Worm (Caenorhabditis elegans): Measurements from ENCODE around the gene srx-120.

The srx-120 gene

DNA sequence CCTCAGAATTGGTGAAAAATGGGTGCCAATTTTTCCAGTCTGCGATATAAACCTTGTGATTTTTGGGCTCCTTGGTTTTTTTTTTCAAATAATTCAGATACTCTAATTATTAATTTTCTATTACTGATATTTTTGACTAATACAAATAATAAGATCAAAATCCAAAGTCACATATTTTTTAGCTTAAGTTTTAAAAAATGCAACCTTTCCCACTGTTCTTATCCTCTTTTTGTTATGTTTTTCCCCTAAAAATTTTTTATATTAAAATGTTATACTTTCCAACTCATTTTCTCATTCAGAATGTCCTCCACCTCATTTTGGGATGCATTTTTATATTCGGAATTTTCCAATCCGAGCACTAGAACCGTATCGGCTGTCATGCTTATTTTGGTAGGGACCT, at the start of gene srx-120:
Gene srx-120 (plus strand): TSS at position 301 of the 400 bp plus-strand sequence.
- TF ChIP-seq sea-2 (GFP tag; optimal IDR thresholded peaks at IDR 0.05) (no peak), mml-1 (tag; optimal IDR thresholded peaks at IDR 0.05) (no peak), zag-1 (tag; optimal IDR thresholded peaks at IDR 0.05) (no peak), pha-4 (tag; optimal IDR thresholded peaks at IDR 0.05) (no peak), lsy-12 (tag; optimal IDR thresholded peaks at IDR 0.05) (no peak), nhr-12 (tag; optimal IDR thresholded peaks at IDR 0.05) (no peak), fos-1 (tag; optimal IDR thresholded peaks at IDR 0.05) (no peak), nhr-11 (tag; optimal IDR thresholded peaks at IDR 0.05) (no peak), jun-1 (tag; optimal IDR thresholded peaks at IDR 0.05) (no peak), R02D3.7 (tag; optimal IDR thresholded peaks at IDR 0.05) (no peak), egl-27 (tag; optimal IDR thresholded peaks at IDR 0.05) (no peak), ztf-11 (tag; optimal IDR thresholded peaks at IDR 0.05) (no peak), lin-15B (tag; optimal IDR thresholded peaks at IDR 0.05) (no peak), unc-62 (GFP tag; optimal IDR thresholded peaks at IDR 0.05) (no peak), ZK546.5 (tag; optimal IDR thresholded peaks at IDR 0.05) (no peak), nhr-76 (tag; optimal IDR thresholded peaks at IDR 0.05) (no peak), elt-3 (tag; optimal IDR thresholded peaks at IDR 0.05) (no peak), nhr-237 (tag; optimal IDR thresholded peaks at IDR 0.05) (no peak), nhr-67 (tag; optimal IDR thresholded peaks at IDR 0.05) (no peak), nhr-77 (tag; optimal IDR thresholded peaks at IDR 0.05) (no peak)

DNA sequence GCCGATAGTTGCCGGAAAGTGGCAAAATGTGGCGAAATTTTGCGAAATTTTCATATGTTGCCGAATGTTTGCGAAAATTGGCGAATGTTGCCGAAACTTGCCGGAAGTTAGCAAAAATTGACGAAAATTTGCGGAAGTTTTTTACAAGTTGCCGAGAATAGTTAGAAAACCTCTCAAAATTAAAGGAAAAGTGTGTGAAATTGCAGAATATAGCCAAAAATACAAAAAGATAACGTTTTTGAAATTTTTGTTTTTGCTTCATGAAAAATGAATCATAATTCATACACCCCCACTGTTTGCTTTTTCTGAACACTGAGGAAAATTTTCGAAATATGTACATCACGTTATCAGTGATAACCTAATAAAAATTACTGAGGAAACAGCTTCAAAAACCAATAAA, 49.4 kb upstream of the srx-120 start:
- TF ChIP-seq elt-3 (tag; optimal IDR thresholded peaks at IDR 0.05) (no peak), nhr-28 (tag; optimal IDR thresholded peaks at IDR 0.05) (no peak), egl-5 (tag; optimal IDR thresholded peaks at IDR 0.05) (no peak), lin-39 (tag; optimal IDR thresholded peaks at IDR 0.05) (no peak), ceh-16 (tag; optimal IDR thresholded peaks at IDR 0.05) (no peak), nhr-23 (tag; optimal IDR thresholded peaks at IDR 0.05) (no peak), ceh-9 (tag; optimal IDR thresholded peaks at IDR 0.05) (no peak), pqm-1 (tag; optimal IDR thresholded peaks at IDR 0.05) (no peak), hmg-11 (tag; optimal IDR thresholded peaks at IDR 0.05) (no peak), ztf-11 (tag; optimal IDR thresholded peaks at IDR 0.05) (no peak), daf-12 (tag; optimal IDR thresholded peaks at IDR 0.05) (no peak)

DNA sequence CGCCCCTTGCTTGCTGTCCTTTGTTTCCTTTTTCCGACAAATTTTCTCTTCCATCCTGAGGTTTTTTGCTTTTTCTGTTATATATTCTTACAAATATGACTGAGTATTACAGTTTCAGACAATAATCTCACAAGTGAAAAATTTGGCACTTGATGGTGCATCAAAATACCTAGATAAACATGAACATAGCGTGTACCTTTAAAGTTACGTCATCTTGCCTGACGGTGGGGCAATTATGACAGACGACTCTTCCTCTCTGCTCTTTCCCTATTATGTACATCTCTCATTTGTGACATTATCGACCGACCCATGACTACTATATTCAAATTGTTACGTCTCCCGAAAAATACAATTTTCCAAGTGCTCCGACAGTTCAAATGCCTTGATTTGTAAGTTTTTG, 48.4 kb upstream of the srx-120 start, which contains the start of gene fbxb-102:
Gene fbxb-102 (plus strand): TSS at position 301 of the 400 bp plus-strand sequence.
- no peak for TF ChIP-seq nhr-77 (tag; optimal IDR thresholded peaks at IDR 0.05)
- no peak for TF ChIP-seq nhr-76 (tag; optimal IDR thresholded peaks at IDR 0.05)
- no peak for TF ChIP-seq ZK546.5 (tag; optimal IDR thresholded peaks at IDR 0.05)
- no peak for TF ChIP-seq elt-1 (tag; optimal IDR thresholded peaks at IDR 0.05)
- TF ChIP-seq ceh-82 (tag; optimal IDR thresholded peaks at IDR 0.05) = no peak
- TF ChIP-seq ceh-28 (tag; optimal IDR thresholded peaks at IDR 0.05) = no peak
- TF ChIP-seq egl-27 (tag; optimal IDR thresholded peaks at IDR 0.05) = no peak
- TF ChIP-seq fkh-10 (GFP tag; optimal IDR thresholded peaks at IDR 0.05) = no peak
- TF ChIP-seq lin-39 (tag; optimal IDR thresholded peaks at IDR 0.05) = no peak
- no peak for TF ChIP-seq fkh-2 (tag; optimal IDR thresholded peaks at IDR 0.05)
- no peak for TF ChIP-seq nhr-67 (tag; optimal IDR thresholded peaks at IDR 0.05)

DNA sequence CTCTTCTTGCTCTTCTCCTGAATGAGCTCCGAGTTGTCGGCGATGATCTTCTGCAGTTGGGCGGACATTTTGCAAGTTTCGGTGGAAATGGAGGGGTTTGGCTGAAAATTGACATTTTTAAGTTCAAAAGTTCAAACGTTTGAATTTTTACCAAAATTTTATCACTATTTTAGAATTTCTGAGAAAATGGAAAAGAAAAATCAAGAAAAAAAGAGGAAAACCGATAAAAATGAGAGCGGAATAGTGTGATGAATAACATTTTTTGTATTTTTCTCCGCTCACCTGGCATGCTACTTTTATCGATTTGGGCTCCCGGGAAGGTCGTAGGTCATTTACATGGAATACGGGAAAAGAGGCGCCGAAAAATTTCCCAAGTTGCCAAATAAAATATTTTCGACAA, 46.0 kb upstream of the srx-120 start, which contains the start of gene F15A4.10:
Gene F15A4.10 (minus strand): TSS at position 101 of the 400 bp plus-strand sequence.
- TF ChIP-seq R02D3.7 (tag; optimal IDR thresholded peaks at IDR 0.05) = no peak
- TF ChIP-seq jun-1 (tag; optimal IDR thresholded peaks at IDR 0.05) = no peak
- no peak for TF ChIP-seq fkh-2 (tag; optimal IDR thresholded peaks at IDR 0.05)
- no peak for TF ChIP-seq pha-4 (tag; optimal IDR thresholded peaks at IDR 0.05)
- TF ChIP-seq fos-1 (tag; optimal IDR thresholded peaks at IDR 0.05) = no peak
- no peak for TF ChIP-seq nhr-43 (tag; optimal IDR thresholded peaks at IDR 0.05; ENCODE audit: poor library complexity, severe bottlenecking)
- TF ChIP-seq ZK546.5 (tag; optimal IDR thresholded peaks at IDR 0.05) = no peak
- no peak for TF ChIP-seq snpc-4 (tag; optimal IDR thresholded peaks at IDR 0.05)
- no peak for TF ChIP-seq lin-15B (tag; optimal IDR thresholded peaks at IDR 0.05)
- TF ChIP-seq nhr-12 (tag; optimal IDR thresholded peaks at IDR 0.05) = no peak
- no peak for TF ChIP-seq nhr-25 (tag; optimal IDR thresholded peaks at IDR 0.05)
